Fruit fly (Drosophila melanogaster) whole organism, embryonic: ENCODE results near the gene CG5056.
A peak's percentile ranks its signal among the peaks of the same experiment; 100 is the strongest.

Experiments used
- Atf-2 ChIP-seq: fragments of 200-800 bp; sonication (Bioruptor generic); optimal IDR thresholded peaks from 2 replicates; lab custom pipeline; 2016; ENCODE audit warnings: missing biosample characterization, missing genetic modification characterization
- Atf3 ChIP-seq: fragments of 200-800 bp; sonication (Bioruptor generic); optimal IDR thresholded peaks from 3 replicates; lab custom pipeline; 2016; ENCODE audit warnings: missing biosample characterization, missing genetic modification characterization
- CG11247 ChIP-seq: fragments of 200-800 bp; sonication (Bioruptor generic); IDR thresholded peaks from 2 replicates; pipeline ENCODE4 v1.3.6; 2022; ENCODE audit warnings: missing biosample characterization, missing genetic modification characterization
- CG12299 ChIP-seq: fragments of 200-800 bp; sonication (Bioruptor generic); optimal IDR thresholded peaks from 2 replicates; lab custom pipeline; 2018; ENCODE audit warnings: missing biosample characterization, mild to moderate bottlenecking, missing genetic modification characterization
- CG15011 ChIP-seq: fragments of 200-800 bp; sonication (Bioruptor generic); optimal IDR thresholded peaks from 3 replicates; lab custom pipeline; 2018; ENCODE audit warnings: missing biosample characterization, mild to moderate bottlenecking, missing genetic modification characterization
- CG1647 ChIP-seq: fragments of 200-800 bp; sonication (Bioruptor generic); optimal IDR thresholded peaks from 3 replicates; lab custom pipeline; 2016; ENCODE audit warnings: missing biosample characterization, missing genetic modification characterization
- CG16779 ChIP-seq: fragments of 200-800 bp; sonication (Bioruptor generic); IDR thresholded peaks from 2 replicates; pipeline ENCODE4 v1.3.6; 2022; ENCODE audit warnings: missing biosample characterization, missing genetic modification characterization
- CG17328 ChIP-seq: fragments of 200-800 bp; sonication (Bioruptor generic); IDR thresholded peaks from 2 replicates; pipeline ENCODE4 v1.3.6; 2022; ENCODE audit warnings: missing biosample characterization, missing genetic modification characterization
- CG18599 ChIP-seq: fragments of 200-800 bp; sonication (Bioruptor generic); optimal IDR thresholded peaks from 3 replicates; lab custom pipeline; 2017; ENCODE audit warnings: missing biosample characterization, missing genetic modification characterization, mild to moderate bottlenecking, moderate library complexity, missing genetic modification reagents
- CG30403 ChIP-seq: fragments of 200-800 bp; sonication (Bioruptor generic); optimal IDR thresholded peaks from 3 replicates; lab custom pipeline; 2016; ENCODE audit warnings: missing biosample characterization, missing genetic modification characterization
- CG6854 ChIP-seq: fragments of 200-800 bp; sonication (Bioruptor generic); optimal IDR thresholded peaks from 3 replicates; lab custom pipeline; 2017; ENCODE audit warnings: missing biosample characterization, mild to moderate bottlenecking, missing genetic modification characterization
- CG7963 ChIP-seq: fragments of 200-800 bp; sonication (Bioruptor generic); IDR thresholded peaks from 3 replicates; pipeline ENCODE4 v1.3.6; 2022; ENCODE audit warnings: missing biosample characterization, missing genetic modification characterization; ENCODE audit not compliant: partially characterized antibody
- CG8944 ChIP-seq: fragments of 200-800 bp; sonication (Bioruptor generic); optimal IDR thresholded peaks from 3 replicates; lab custom pipeline; 2016; ENCODE audit warnings: missing biosample characterization, missing genetic modification characterization
- CG9727 ChIP-seq: fragments of 200-800 bp; sonication (Bioruptor generic); optimal IDR thresholded peaks from 3 replicates; lab custom pipeline; 2017; ENCODE audit warnings: missing biosample characterization, mild to moderate bottlenecking, missing genetic modification characterization
- Camta ChIP-seq: fragments of 200-800 bp; sonication (Bioruptor generic); optimal IDR thresholded peaks from 2 replicates; lab custom pipeline; 2016; ENCODE audit warnings: missing biosample characterization, missing genetic modification characterization
- Chrac-16 ChIP-seq: fragments of 200-800 bp; sonication (Bioruptor generic); optimal IDR thresholded peaks from 3 replicates; lab custom pipeline; 2016; ENCODE audit warnings: missing biosample characterization, missing genetic modification characterization
- CkIIα-i1 ChIP-seq: fragments of 200-800 bp; sonication (Bioruptor generic); IDR thresholded peaks from 2 replicates; pipeline ENCODE4 v1.3.6; 2022; ENCODE audit warnings: missing biosample characterization, missing genetic modification characterization
- CrebB ChIP-seq: fragments of 200-800 bp; sonication (Bioruptor generic); optimal IDR thresholded peaks from 3 replicates; lab custom pipeline; 2018; ENCODE audit warnings: missing biosample characterization, mild to moderate bottlenecking, missing genetic modification characterization
- D ChIP-seq, 2 experiments: fragments of 200-800 bp in 1 of 2; fragments of >200 bp in 1 of 2; sonication (Bioruptor generic) in 1 of 2; optimal IDR thresholded peaks; 2 replicates in 1 of 2; 3 replicates in 1 of 2; lab custom pipeline; 2017; ENCODE audit warnings: mild to moderate bottlenecking in 1 of 2, missing biosample characterization in 1 of 2, missing genetic modification characterization in 1 of 2, missing genetic modification reagents in 1 of 2
- Dek ChIP-seq: fragments of 200-800 bp; sonication (Bioruptor generic); optimal IDR thresholded peaks from 3 replicates; lab custom pipeline; 2019; ENCODE audit warnings: missing biosample characterization, mild to moderate bottlenecking, missing genetic modification characterization, moderate library complexity
- Drgx ChIP-seq: fragments of 200-800 bp; sonication (Bioruptor generic); IDR thresholded peaks from 2 replicates; pipeline ENCODE4 v1.3.6; 2022; ENCODE audit warnings: missing biosample characterization, missing genetic modification characterization
- HLH3B ChIP-seq: fragments of 200-800 bp; sonication (Bioruptor generic); IDR thresholded peaks from 2 replicates; pipeline ENCODE4 v1.3.6; 2022; ENCODE audit warnings: missing biosample characterization, missing genetic modification characterization
- Jarid2 ChIP-seq: fragments of 200-800 bp; sonication (Bioruptor generic); optimal IDR thresholded peaks from 3 replicates; lab custom pipeline; 2017; ENCODE audit warnings: mild to moderate bottlenecking, missing biosample characterization, missing genetic modification reagents, missing genetic modification characterization
- MESR4 ChIP-seq: fragments of 200-800 bp; sonication (Bioruptor generic); optimal IDR thresholded peaks from 2 replicates; lab custom pipeline; 2018; ENCODE audit warnings: missing biosample characterization, mild to moderate bottlenecking, missing genetic modification characterization, moderate library complexity
- Med ChIP-seq: fragments of 200-800 bp; sonication (Bioruptor generic); peaks from one replicate; lab custom pipeline; 2016; ENCODE audit warnings: missing biosample characterization, missing genetic modification characterization, mild to moderate bottlenecking, inconsistent platforms, moderate library complexity
- NC2α ChIP-seq: fragments of 200-800 bp; sonication (Bioruptor generic); optimal IDR thresholded peaks from 2 replicates; lab custom pipeline; 2016; ENCODE audit warnings: missing biosample characterization, missing genetic modification characterization
- Opbp ChIP-seq: fragments of 200-800 bp; sonication (Bioruptor generic); IDR thresholded peaks from 3 replicates; pipeline ENCODE4 v1.3.6; 2022; ENCODE audit warnings: missing biosample characterization, missing genetic modification characterization; ENCODE audit not compliant: partially characterized antibody
- Taf1 ChIP-seq: fragments of 200-800 bp; sonication (Bioruptor generic); IDR thresholded peaks from 2 replicates; pipeline ENCODE4 v1.3.6; 2022; ENCODE audit warnings: missing biosample characterization, missing genetic modification characterization
- aop ChIP-seq: fragments of 200-800 bp; sonication (Bioruptor generic); IDR thresholded peaks from 2 replicates; pipeline ENCODE4 v1.3.6; 2022; ENCODE audit warnings: missing biosample characterization, missing genetic modification characterization
- bigmax ChIP-seq: fragments of 200-800 bp; sonication (Bioruptor generic); optimal IDR thresholded peaks from 2 replicates; lab custom pipeline; 2018; ENCODE audit warnings: missing biosample characterization, mild to moderate bottlenecking, missing genetic modification characterization
- caup ChIP-seq: fragments of 200-800 bp; sonication (Bioruptor generic); optimal IDR thresholded peaks from 3 replicates; lab custom pipeline; 2017; ENCODE audit warnings: missing biosample characterization, mild to moderate bottlenecking, missing genetic modification characterization, moderate library complexity; ENCODE audit not compliant: severe bottlenecking
- chm ChIP-seq: fragments of 200-800 bp; sonication (Bioruptor generic); IDR thresholded peaks from 2 replicates; pipeline ENCODE4 v1.3.6; 2022; ENCODE audit warnings: missing biosample characterization, missing genetic modification characterization
- fru ChIP-seq: fragments of >200 bp; optimal IDR thresholded peaks from 2 replicates; lab custom pipeline; 2017
- fu2 ChIP-seq: fragments of 200-800 bp; sonication (Bioruptor generic); optimal IDR thresholded peaks from 2 replicates; lab custom pipeline; 2016; ENCODE audit warnings: missing biosample characterization, missing genetic modification characterization
- jigr1 ChIP-seq: fragments of 200-800 bp; sonication (Bioruptor generic); IDR thresholded peaks from 3 replicates; pipeline ENCODE4 v1.3.6; 2022; ENCODE audit warnings: missing biosample characterization, missing genetic modification characterization
- jing ChIP-seq: fragments of 200-800 bp; sonication (Bioruptor generic); optimal IDR thresholded peaks from 2 replicates; lab custom pipeline; 2018; ENCODE audit warnings: missing biosample characterization, mild to moderate bottlenecking, missing genetic modification characterization
- kah ChIP-seq: fragments of 200-800 bp; sonication (Bioruptor generic); optimal IDR thresholded peaks from 2 replicates; lab custom pipeline; 2018; ENCODE audit warnings: missing biosample characterization, mild to moderate bottlenecking, missing genetic modification characterization
- knrl ChIP-seq: fragments of 200-800 bp; sonication (Bioruptor generic); IDR thresholded peaks from 3 replicates; pipeline ENCODE4 v1.3.6; 2022; ENCODE audit warnings: missing biosample characterization, missing genetic modification characterization; ENCODE audit not compliant: partially characterized antibody
- lmd ChIP-seq: fragments of 200-800 bp; sonication (Bioruptor generic); IDR thresholded peaks from 2 replicates; pipeline ENCODE4 v1.3.6; 2022; ENCODE audit warnings: missing biosample characterization, missing genetic modification characterization
- lola ChIP-seq, 3 experiments: fragments of >200 bp in 2 of 3; fragments of 200-800 bp in 1 of 3; sonication (Bioruptor generic) in 1 of 3; optimal IDR thresholded peaks; 2 replicates each; lab custom pipeline; 2017 to 2019; ENCODE audit warnings: missing biosample characterization in 3 of 3, missing genetic modification characterization in 3 of 3, mild to moderate bottlenecking in 1 of 3, moderate library complexity in 1 of 3
- nau ChIP-seq: fragments of 200-800 bp; sonication (Bioruptor generic); optimal IDR thresholded peaks from 3 replicates; lab custom pipeline; 2017; ENCODE audit warnings: missing biosample characterization, mild to moderate bottlenecking, missing genetic modification characterization, missing genetic modification reagents
- peb ChIP-seq: fragments of 200-800 bp; sonication (Bioruptor generic); IDR thresholded peaks from 2 replicates; pipeline ENCODE4 v1.3.6; 2022; ENCODE audit warnings: missing biosample characterization, missing genetic modification characterization
- pum ChIP-seq: fragments of 200-800 bp; sonication (Bioruptor generic); optimal IDR thresholded peaks from 2 replicates; lab custom pipeline; 2016; ENCODE audit warnings: missing biosample characterization, missing genetic modification characterization
- seq ChIP-seq: fragments of 200-800 bp; sonication (Bioruptor generic); IDR thresholded peaks from 2 replicates; pipeline ENCODE4 v1.3.6; 2022; ENCODE audit warnings: missing biosample characterization, missing genetic modification characterization
- sug ChIP-seq: fragments of 200-800 bp; optimal IDR thresholded peaks from 2 replicates; lab custom pipeline; 2019; ENCODE audit warnings: missing biosample characterization, mild to moderate bottlenecking, missing genetic modification characterization, moderate library complexity
- tgo ChIP-seq: fragments of 200-800 bp; sonication (Bioruptor generic); IDR thresholded peaks from 3 replicates; pipeline ENCODE4 v1.3.6; 2022; ENCODE audit warnings: missing biosample characterization, missing genetic modification characterization
- tio ChIP-seq: fragments of 200-800 bp; sonication (Bioruptor generic); optimal IDR thresholded peaks from 2 replicates; lab custom pipeline; 2017; ENCODE audit warnings: missing biosample characterization, missing genetic modification characterization, inconsistent platforms
- tup ChIP-seq: fragments of 200-800 bp; sonication (Bioruptor generic); optimal IDR thresholded peaks from 2 replicates; lab custom pipeline; 2016; ENCODE audit warnings: missing biosample characterization, mild to moderate bottlenecking, missing genetic modification characterization, moderate library complexity
- twi ChIP-seq: fragments of 200-800 bp; optimal IDR thresholded peaks from 2 replicates; lab custom pipeline; 2019; ENCODE audit warnings: missing biosample characterization, mild to moderate bottlenecking, missing genetic modification characterization, moderate library complexity
- unpg ChIP-seq: fragments of 200-800 bp; sonication (Bioruptor generic); optimal IDR thresholded peaks from 3 replicates; lab custom pipeline; 2018; ENCODE audit warnings: missing biosample characterization, mild to moderate bottlenecking, missing genetic modification characterization, moderate library complexity

CG5056 gene

dm6 chr2L:10334854-10335277 lies 31.6 kb upstream of the CG5056 start (continued):
- TF ChIP-seq CG6854 (peak; percentile 71), CG9727 (GFP tag; lab: Kevin White, UChicago) (peak; percentile 57), CG12299 (tag; lab: Kevin White, UChicago) (peak; percentile 70), tup (GFP tag; lab: Kevin White, UChicago) (no peak), peb (no peak), CG17328 (peak; percentile 53), CG18599 (GFP tag; lab: Kevin White, UChicago) (peak; percentile 84), fru (lab: Kevin White, UChicago) (no peak), aop (GFP tag; lab: Robert Waterston, UW) (no peak), jing (GFP tag; lab: Kevin White, UChicago) (no peak), CG30403 (GFP tag; lab: Kevin White, UChicago) (peak; percentile 13), Med (peak; percentile 93), Taf1 (0 out of 2 replicates have a peak, but pooled peaks have one; percentile 24), CG15011 (GFP tag; lab: Kevin White, UChicago) (peak; percentile 45), CrebB (tag; lab: Kevin White, UChicago) (peak; percentile 89), nau (GFP tag; lab: Kevin White, UChicago) (peak; percentile 85), unpg (GFP tag; lab: Kevin White, UChicago) (peak; percentile 57), kah (peak; percentile 76), fu2 (GFP tag; lab: Kevin White, UChicago) (peak; percentile 21), Atf-2 (GFP tag; lab: Kevin White, UChicago) (peak; percentile 41), Chrac-16 (GFP tag; lab: Kevin White, UChicago) (peak; percentile 2), Dek (peak; percentile 60), Jarid2 (no peak), CG1647 (peak; percentile 61), Drgx (GFP tag; lab: Robert Waterston, UW) (no peak), Atf3 (GFP tag; lab: Kevin White, UChicago) (no peak), lola (GFP tag; optimal IDR thresholded peaks at IDR 0.05; lab: Kevin White, UChicago) (peak in 2 of 3 experiments; percentile 45 to 82), tgo (GFP tag; lab: Robert Waterston, UW) (no peak; the same call in 2 of the 3 replicates), CG11247 (GFP tag; lab: Robert Waterston, UW) (no peak), knrl (GFP tag; lab: Robert Waterston, UW) (peak; percentile 12; the same call in 1 of the 3 replicates), CG16779 (GFP tag; lab: Robert Waterston, UW) (no peak), bigmax (GFP tag; lab: Kevin White, UChicago) (peak; percentile 57), CG7963 (GFP tag; lab: Robert Waterston, UW) (no peak), NC2α (no peak), HLH3B (GFP tag; lab: Robert Waterston, UW) (peak; percentile 32; the same call in 1 of the 2 replicates), pum (GFP tag; lab: Kevin White, UChicago) (no peak), seq (no peak), caup (peak; percentile 77), jigr1 (GFP tag; lab: Robert Waterston, UW) (no peak), tio (GFP tag; lab: Kevin White, UChicago) (no peak), twi (tag; lab: Kevin White, UChicago) (peak; percentile 51), Camta (GFP tag; lab: Kevin White, UChicago) (peak; percentile 36), chm (GFP tag; lab: Robert Waterston, UW) (no peak; the same call in 1 of the 2 replicates), CkIIα-i1 (no peak), CG8944 (GFP tag; lab: Kevin White, UChicago) (no peak), lmd (no peak), D (optimal IDR thresholded peaks at IDR 0.05; lab: Kevin White, UChicago) (peak; percentile 92), D (GFP tag; optimal IDR thresholded peaks at IDR 0.05; lab: Kevin White, UChicago) (peak; percentile 31), Opbp (GFP tag; lab: Robert Waterston, UW) (no peak; the same call in 2 of the 3 replicates), MESR4 (GFP tag; lab: Kevin White, UChicago) (peak; percentile 70), sug (tag; lab: Kevin White, UChicago) (peak; percentile 87)
